Fruit fly (Drosophila melanogaster) whole organism, adult: Measurements from ENCODE around the gene CYLD.

ENCODE experiments used
- CG11617 ChIP-seq: fragments of 200-800 bp; sonication (Bioruptor generic); optimal IDR thresholded peaks from 2 replicates; lab custom pipeline; 2017; ENCODE audit warnings: mild to moderate bottlenecking, missing biosample characterization, missing genetic modification reagents, missing genetic modification characterization
- CG12768 ChIP-seq: fragments of 200-800 bp; sonication (Bioruptor generic); optimal IDR thresholded peaks from 2 replicates; lab custom pipeline; 2017; ENCODE audit warnings: missing biosample characterization, missing genetic modification characterization, mild to moderate bottlenecking, moderate library complexity, missing genetic modification reagents
- CG14711 ChIP-seq: fragments of 200-800 bp; sonication (Bioruptor generic); optimal IDR thresholded peaks from 2 replicates; lab custom pipeline; 2018; ENCODE audit warnings: missing biosample characterization, mild to moderate bottlenecking, missing genetic modification characterization, moderate library complexity
- CG1620 ChIP-seq: fragments of 200-800 bp; sonication (Bioruptor generic); optimal IDR thresholded peaks from 2 replicates; lab custom pipeline; 2016; ENCODE audit warnings: missing biosample characterization, missing genetic modification characterization
- CG33017 ChIP-seq: fragments of 200-800 bp; sonication (Bioruptor generic); optimal IDR thresholded peaks from 2 replicates; lab custom pipeline; 2018; ENCODE audit warnings: missing biosample characterization, mild to moderate bottlenecking, missing genetic modification characterization, moderate library complexity
- CG5204 ChIP-seq: fragments of 200-800 bp; sonication (Bioruptor generic); optimal IDR thresholded peaks from 2 replicates; lab custom pipeline; 2016; ENCODE audit warnings: missing biosample characterization, missing genetic modification characterization
- CG7045 ChIP-seq: fragments of 200-800 bp; sonication (Bioruptor generic); optimal IDR thresholded peaks from 2 replicates; lab custom pipeline; 2017; ENCODE audit warnings: missing biosample characterization, mild to moderate bottlenecking, missing genetic modification characterization
- CG7101 ChIP-seq: fragments of 200-800 bp; sonication (Bioruptor generic); optimal IDR thresholded peaks from 2 replicates; lab custom pipeline; 2018; ENCODE audit warnings: missing biosample characterization, mild to moderate bottlenecking, missing genetic modification characterization, moderate library complexity
- Clk ChIP-seq: fragments of 200-800 bp; sonication (Bioruptor generic); optimal IDR thresholded peaks from 2 replicates; lab custom pipeline; 2017; ENCODE audit warnings: missing biosample characterization, missing genetic modification characterization
- Crg-1 ChIP-seq: fragments of 200-800 bp; sonication (Bioruptor generic); optimal IDR thresholded peaks from 2 replicates; lab custom pipeline; 2016; ENCODE audit warnings: missing biosample characterization, missing genetic modification characterization
- Hr96 ChIP-seq: fragments of 200-800 bp; sonication (Bioruptor generic); optimal IDR thresholded peaks from 2 replicates; lab custom pipeline; 2016; ENCODE audit warnings: missing biosample characterization, missing genetic modification characterization
- Mnt ChIP-seq: fragments of 200-800 bp; sonication (Bioruptor generic); optimal IDR thresholded peaks from 2 replicates; lab custom pipeline; 2016; ENCODE audit warnings: missing biosample characterization, mild to moderate bottlenecking, missing genetic modification characterization
- bab1 ChIP-seq: fragments of 200-800 bp; sonication (Bioruptor generic); optimal IDR thresholded peaks from 3 replicates; lab custom pipeline; 2019; ENCODE audit warnings: missing biosample characterization, mild to moderate bottlenecking, missing genetic modification characterization, moderate library complexity
- cic ChIP-seq: fragments of 200-800 bp; sonication (Bioruptor generic); optimal IDR thresholded peaks from 2 replicates; lab custom pipeline; 2017; ENCODE audit warnings: missing biosample characterization, mild to moderate bottlenecking, missing genetic modification characterization, moderate library complexity
- cnc ChIP-seq, 2 experiments: fragments of >200 bp; optimal IDR thresholded peaks; 2 replicates each; lab custom pipeline; 2017
- kay ChIP-seq: fragments of 200-800 bp; sonication (Bioruptor generic); peaks from one replicate; lab custom pipeline; 2016; ENCODE audit warnings: missing biosample characterization, missing genetic modification characterization, borderline replicate concordance
- ovo ChIP-seq: fragments of 200-800 bp; sonication (Bioruptor generic); optimal IDR thresholded peaks from 2 replicates; lab custom pipeline; 2016; ENCODE audit warnings: missing biosample characterization, missing genetic modification characterization
- pad ChIP-seq: fragments of 200-800 bp; sonication (Bioruptor generic); optimal IDR thresholded peaks from 3 replicates; lab custom pipeline; 2017; ENCODE audit warnings: missing biosample characterization, missing genetic modification characterization, mild to moderate bottlenecking, moderate library complexity, missing genetic modification reagents
- tj ChIP-seq: fragments of 200-800 bp; sonication (Bioruptor generic); optimal IDR thresholded peaks from 3 replicates; lab custom pipeline; 2017; ENCODE audit warnings: missing biosample characterization, mild to moderate bottlenecking, missing genetic modification characterization, moderate library complexity
- toe ChIP-seq: fragments of 200-800 bp; sonication (Bioruptor generic); optimal IDR thresholded peaks from 2 replicates; lab custom pipeline; 2016; ENCODE audit warnings: missing biosample characterization, missing genetic modification characterization

CYLD gene

DNA sequence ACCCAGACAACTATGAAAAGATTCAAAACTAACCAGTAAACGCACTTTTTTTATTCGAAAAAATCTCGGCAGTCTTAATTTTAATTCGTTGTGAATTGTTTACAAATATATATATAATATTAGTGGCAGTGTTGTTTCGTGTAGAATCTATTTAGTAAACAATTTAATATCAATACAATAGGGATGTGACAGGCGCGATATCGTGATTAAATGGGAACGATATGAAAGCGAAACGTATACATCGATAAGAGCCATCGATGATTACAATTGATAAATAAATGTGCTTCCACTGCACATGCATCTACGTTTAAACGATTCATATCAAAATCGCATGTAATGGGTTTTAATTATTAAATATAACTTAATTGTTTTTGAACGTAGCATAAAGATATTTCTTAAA lies 22.3 kb downstream of the CYLD start:
- TF ChIP-seq ovo (GFP tag; lab: Kevin White, UChicago) (no peak), cnc (optimal IDR thresholded peaks at IDR 0.05; lab: Kevin White, UChicago) (no peak), CG1620 (peak; percentile 41), bab1 (peak; percentile 34), CG7101 (tag; lab: Kevin White, UChicago) (peak; percentile 3), kay (GFP tag; lab: Kevin White, UChicago) (peak; percentile 71)

DNA sequence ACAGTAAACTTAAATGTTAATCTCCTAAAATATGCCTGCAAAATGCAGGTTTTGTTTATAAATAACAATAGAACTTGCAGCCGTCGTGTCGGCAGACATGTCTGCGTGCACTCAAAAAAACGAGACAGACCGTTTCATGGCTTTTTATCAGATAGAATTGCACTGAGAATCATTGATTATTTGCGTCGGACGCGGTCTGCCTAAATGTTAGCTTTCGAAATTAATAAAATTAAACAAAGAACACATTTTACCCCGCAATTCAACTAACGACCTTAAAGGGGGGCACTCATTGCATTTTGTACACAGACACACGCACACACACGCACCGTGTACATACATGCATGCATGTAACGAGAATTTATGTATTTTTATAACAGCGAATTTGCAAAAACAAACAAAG lies 22.8 kb downstream of the CYLD start:
- TF ChIP-seq Crg-1 (GFP tag; lab: Kevin White, UChicago) (no peak), CG12768 (GFP tag; lab: Kevin White, UChicago) (peak; percentile 32), kay (GFP tag; lab: Kevin White, UChicago) (peak; percentile 70), Mnt (GFP tag; lab: Kevin White, UChicago) (peak; percentile 51), tj (GFP tag; lab: Kevin White, UChicago) (peak; percentile 21), cic (GFP tag; lab: Kevin White, UChicago) (no peak), CG11617 (GFP tag; lab: Kevin White, UChicago) (peak; percentile 30)

DNA sequence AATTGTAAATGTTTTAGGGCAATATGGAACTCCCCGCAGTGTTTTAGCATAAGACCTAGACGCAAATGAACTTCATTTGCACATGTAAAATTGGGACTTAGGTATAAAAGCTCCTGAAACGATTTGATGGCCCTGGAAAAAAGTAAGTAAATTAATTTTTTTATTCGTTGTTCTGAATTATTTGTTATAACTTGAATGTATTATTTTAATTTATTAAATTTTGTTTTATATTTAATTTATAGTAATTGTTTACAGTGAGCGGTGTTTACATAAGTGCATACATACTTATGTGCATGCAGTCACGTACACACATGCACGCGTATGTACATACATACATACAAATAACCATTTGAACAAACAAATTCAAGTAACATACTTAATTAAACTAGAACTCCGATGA lies 23.2 kb downstream of the CYLD start:
- TF ChIP-seq CG7101 (tag; lab: Kevin White, UChicago), result peak; percentile 15
- no peak for TF ChIP-seq CG5204 (GFP tag; lab: Kevin White, UChicago)
- peak; percentile 25 for TF ChIP-seq tj (GFP tag; lab: Kevin White, UChicago)
- TF ChIP-seq Clk (GFP tag; lab: Kevin White, UChicago), result no peak
- TF ChIP-seq ovo (GFP tag; lab: Kevin White, UChicago), result no peak
- peak; percentile 45 for TF ChIP-seq kay (GFP tag; lab: Kevin White, UChicago)
- no peak for TF ChIP-seq Hr96 (GFP tag; lab: Kevin White, UChicago)
- TF ChIP-seq cic (GFP tag; lab: Kevin White, UChicago), result no peak
- TF ChIP-seq bab1, result peak; percentile 63
- no peak for TF ChIP-seq pad (GFP tag; lab: Kevin White, UChicago)
- peak; percentile 29 for TF ChIP-seq CG12768 (GFP tag; lab: Kevin White, UChicago)
- peak; percentile 64 for TF ChIP-seq CG14711 (tag; lab: Kevin White, UChicago)
- no peak for TF ChIP-seq Crg-1 (GFP tag; lab: Kevin White, UChicago)
- TF ChIP-seq Mnt (GFP tag; lab: Kevin White, UChicago), result no peak
- TF ChIP-seq CG11617 (GFP tag; lab: Kevin White, UChicago), result peak; percentile 50
- TF ChIP-seq cnc (optimal IDR thresholded peaks at IDR 0.05; lab: Kevin White, UChicago), result no peak
- no peak for TF ChIP-seq toe (GFP tag; lab: Kevin White, UChicago)
- TF ChIP-seq CG33017, result no peak
- peak; percentile 68 for TF ChIP-seq CG7045 (GFP tag; lab: Kevin White, UChicago)
- TF ChIP-seq CG1620, result no peak

DNA sequence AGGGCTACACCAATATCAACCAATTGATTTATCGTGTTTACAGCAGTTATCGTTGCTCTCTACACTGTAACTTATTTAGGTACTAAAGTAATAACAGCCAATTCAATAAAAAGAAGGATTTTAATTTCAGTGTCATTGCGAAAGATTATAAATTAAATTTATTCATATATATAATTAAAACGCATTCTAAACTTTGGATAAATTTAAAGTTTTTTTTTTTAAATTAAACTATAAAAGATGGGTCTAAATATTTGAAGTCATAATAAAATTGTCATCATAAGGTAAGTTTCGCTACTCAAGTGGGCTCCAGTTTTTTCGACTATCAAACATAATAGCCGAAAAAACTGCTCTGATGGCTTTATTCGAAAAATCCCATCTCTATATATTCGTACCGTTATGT lies 27.4 kb downstream of the CYLD start, which contains the start of gene trk:
Gene trk (minus strand): TSS at position 101 of the 400 bp plus-strand sequence.
- no peak for TF ChIP-seq CG7101 (tag; lab: Kevin White, UChicago)
- TF ChIP-seq tj (GFP tag; lab: Kevin White, UChicago), result no peak
- TF ChIP-seq cnc (optimal IDR thresholded peaks at IDR 0.05; lab: Kevin White, UChicago), result no peak
- TF ChIP-seq bab1, result no peak
- TF ChIP-seq CG1620, result no peak
- no peak for TF ChIP-seq CG5204 (GFP tag; lab: Kevin White, UChicago)
- no peak for TF ChIP-seq Hr96 (GFP tag; lab: Kevin White, UChicago)
- TF ChIP-seq Mnt (GFP tag; lab: Kevin White, UChicago), result no peak

DNA sequence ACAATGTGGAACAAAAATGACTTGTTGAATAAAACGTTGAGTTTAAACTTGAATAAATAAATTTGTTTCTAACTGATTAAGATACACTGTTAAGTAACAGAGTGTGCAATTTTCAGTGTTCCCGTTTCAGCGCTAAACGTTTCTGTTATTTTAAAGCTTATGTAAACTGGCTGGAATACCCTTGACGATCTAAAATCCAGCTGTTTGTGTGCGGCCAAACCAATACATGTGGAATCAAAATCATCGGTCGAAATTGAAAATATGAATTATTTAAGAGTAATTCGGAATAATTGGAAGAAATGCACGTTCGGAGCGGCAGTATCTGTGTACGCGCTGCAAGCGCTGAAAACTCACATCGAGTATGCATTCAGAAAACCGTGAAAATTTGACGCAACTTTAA lies 29.8 kb downstream of the CYLD start, which contains the start of gene Mulk:
Gene Mulk (plus strand): TSS at position 198 of the 400 bp plus-strand sequence.
- no peak for TF ChIP-seq CG5204 (GFP tag; lab: Kevin White, UChicago)
- no peak for TF ChIP-seq CG1620
- no peak for TF ChIP-seq cnc (optimal IDR thresholded peaks at IDR 0.05; lab: Kevin White, UChicago)

DNA sequence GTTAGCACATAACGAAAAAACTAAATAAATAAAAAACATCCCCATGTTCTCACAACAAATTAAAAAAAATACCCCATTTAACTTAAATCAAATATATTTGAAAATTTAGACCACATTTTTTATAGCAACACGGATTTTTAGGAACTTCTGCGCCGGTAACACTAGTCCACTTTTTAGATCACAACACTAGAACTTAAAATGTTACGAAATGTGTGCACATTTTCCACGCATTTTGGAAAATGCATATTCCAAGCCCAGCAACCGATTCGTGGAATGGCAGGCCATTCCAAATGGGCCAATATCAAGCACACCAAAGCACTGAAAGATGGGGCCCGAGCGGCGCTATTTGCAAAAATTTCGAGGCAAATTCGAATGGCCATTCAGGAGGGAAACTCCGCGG lies 31.0 kb downstream of the CYLD start, which contains the start of gene CG4957:
Gene CG4957 (plus strand): TSS at position 185 of the 400 bp plus-strand sequence.
- TF ChIP-seq cnc (optimal IDR thresholded peaks at IDR 0.05; lab: Kevin White, UChicago) (no peak), toe (GFP tag; lab: Kevin White, UChicago) (no peak), cic (GFP tag; lab: Kevin White, UChicago) (no peak), ovo (GFP tag; lab: Kevin White, UChicago) (no peak), CG5204 (GFP tag; lab: Kevin White, UChicago) (no peak), CG12768 (GFP tag; lab: Kevin White, UChicago) (no peak)

DNA sequence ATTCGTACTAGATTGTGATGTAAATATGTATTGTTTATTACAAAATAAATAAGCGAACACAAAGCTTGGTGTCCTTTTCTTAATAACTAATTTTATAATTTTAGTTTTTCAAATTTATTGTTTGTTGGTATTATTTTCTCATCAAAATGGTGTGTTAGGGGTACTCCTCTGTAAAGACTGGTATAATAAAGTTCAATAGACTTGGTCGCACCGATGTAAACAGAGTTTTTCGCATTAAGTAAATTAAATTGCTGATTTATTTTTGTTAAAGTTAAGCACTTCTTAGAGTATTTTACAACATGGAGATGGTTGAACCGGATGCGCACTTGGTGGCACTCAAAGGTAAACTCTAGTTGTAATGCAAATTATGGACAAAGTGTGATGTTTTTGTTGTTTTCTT lies 33.1 kb downstream of the CYLD start, which contains the start of gene CG4953:
Gene CG4953 (plus strand): TSS at position 193 of the 400 bp plus-strand sequence.
- TF ChIP-seq toe (GFP tag; lab: Kevin White, UChicago) (no peak), cnc (optimal IDR thresholded peaks at IDR 0.05; lab: Kevin White, UChicago) (no peak), cic (GFP tag; lab: Kevin White, UChicago) (no peak), CG5204 (GFP tag; lab: Kevin White, UChicago) (no peak), pad (GFP tag; lab: Kevin White, UChicago) (no peak), Clk (GFP tag; lab: Kevin White, UChicago) (no peak), CG12768 (GFP tag; lab: Kevin White, UChicago) (no peak), CG7101 (tag; lab: Kevin White, UChicago) (no peak), CG14711 (tag; lab: Kevin White, UChicago) (no peak), CG1620 (no peak), Crg-1 (GFP tag; lab: Kevin White, UChicago) (no peak), CG33017 (no peak), tj (GFP tag; lab: Kevin White, UChicago) (no peak), bab1 (no peak), Mnt (GFP tag; lab: Kevin White, UChicago) (no peak), Hr96 (GFP tag; lab: Kevin White, UChicago) (no peak), kay (GFP tag; lab: Kevin White, UChicago) (no peak), ovo (GFP tag; lab: Kevin White, UChicago) (no peak)
